Worm (Caenorhabditis elegans): ENCODE data around the gene gsp-2.

gsp-2 gene

ce11 chrIII:7381546-7382171 lies 45.3 kb downstream of the gsp-2 start, which contains the start of the genes hmg-4 and T20B12.3:
hmg-4 (minus strand) TSS chrIII:7381596.
T20B12.3 (plus strand) TSS chrIII:7382115.
- TF ChIP-seq tbp1 (GFP tag; optimal IDR thresholded peaks at IDR 0.05) (peak; percentile 75), B0019.2 (GFP tag; conservative IDR thresholded peaks at IDR 0.05) (0 out of 2 replicates have a peak, but pooled peaks have one; percentile 36), hmg-1.2 (GFP tag; IDR thresholded peaks at IDR 0.05) (peak; percentile 52; the same call in 1 of the 2 replicates), nhr-27 (tag; optimal IDR thresholded peaks at IDR 0.05) (no peak), xnd-1 (tag; optimal IDR thresholded peaks at IDR 0.05) (peak; percentile 50), tlf-1 (GFP tag; optimal IDR thresholded peaks at IDR 0.05) (peak; percentile 7), unc-130 (GFP tag; optimal IDR thresholded peaks at IDR 0.05) (peak; percentile 14), dox-1 (GFP tag; IDR thresholded peaks at IDR 0.05) (peak; percentile 55), D2030.7 (GFP tag; IDR thresholded peaks at IDR 0.05) (peak; percentile 69), snpc-3.4 (tag; optimal IDR thresholded peaks at IDR 0.05) (peak; percentile 15), ztf-18 (tag; optimal IDR thresholded peaks at IDR 0.05) (peak; percentile 44), madf-6 (GFP tag; IDR thresholded peaks at IDR 0.05) (peak; percentile 87), ceh-40 (GFP tag; IDR thresholded peaks at IDR 0.05) (no peak), K12H6.12 (tag; optimal IDR thresholded peaks at IDR 0.05) (peak; percentile 4), efl-1 (GFP tag; optimal IDR thresholded peaks at IDR 0.05) (peak; percentile 93), rec-8 (tag; optimal IDR thresholded peaks at IDR 0.05) (no peak), Y67H2A.10 (GFP tag; conservative IDR thresholded peaks at IDR 0.05) (no peak), dpl-1 (GFP tag; optimal IDR thresholded peaks at IDR 0.05) (peak; percentile 70), F33H1.4 (GFP tag; IDR thresholded peaks at IDR 0.05) (peak; percentile 77), nfyb-1 (GFP tag; IDR thresholded peaks at IDR 0.05) (0 out of 2 replicates have a peak, but pooled peaks have one; percentile 27), Y95B8A.8 (GFP tag; IDR thresholded peaks at IDR 0.05) (0 out of 2 replicates have a peak, but pooled peaks have one; percentile 54), lin-54 (GFP tag; optimal IDR thresholded peaks at IDR 0.05) (peak; percentile 22), let-607 (tag; optimal IDR thresholded peaks at IDR 0.05) (no peak), F23B12.7 (tag; optimal IDR thresholded peaks at IDR 0.05; ENCODE audit: insufficient read depth) (peak; percentile 54), Y56A3A.18 (GFP tag; IDR thresholded peaks at IDR 0.05) (no peak), F55B11.4 (tag; optimal IDR thresholded peaks at IDR 0.05; ENCODE audit: borderline replicate concordance, insufficient read depth) (no peak), madf-8 (GFP tag; conservative IDR thresholded peaks at IDR 0.05) (peak; percentile 44; the same call in 1 of the 2 replicates), lsl-1 (GFP tag; optimal IDR thresholded peaks at IDR 0.05) (peak; percentile 89), hsf-1 (GFP tag; IDR thresholded peaks at IDR 0.05) (peak; percentile 84; the same call in 1 of the 2 replicates), ceh-91 (GFP tag; IDR thresholded peaks at IDR 0.05) (peak; percentile 71), rcor-1 (GFP tag; IDR thresholded peaks at IDR 0.05) (peak; percentile 8; the same call in 1 of the 2 replicates), T07F8.4 (tag; optimal IDR thresholded peaks at IDR 0.05) (no peak), snpc-1.1 (tag; optimal IDR thresholded peaks at IDR 0.05; ENCODE audit: insufficient read depth) (peak; percentile 4)

ce11 chrIII:7383733-7384132 lies 47.3 kb downstream of the gsp-2 start, which contains the start of gene tbp-1:
tbp-1 (plus strand) TSS chrIII:7384033.
- no peak for TF ChIP-seq B0261.1 (tag; optimal IDR thresholded peaks at IDR 0.05)
- peak; percentile 58 for TF ChIP-seq tbp1 (GFP tag; optimal IDR thresholded peaks at IDR 0.05)

- TF ChIP-seq ceh-100 (GFP tag; IDR thresholded peaks at IDR 0.05) (no peak), snpc-4 (GFP tag; optimal IDR thresholded peaks at IDR 0.05) (no peak), snpc-4 (tag; optimal IDR thresholded peaks at IDR 0.05) (no peak), nhr-90 (tag; optimal IDR thresholded peaks at IDR 0.05) (no peak), lin-54 (GFP tag; optimal IDR thresholded peaks at IDR 0.05) (no peak), ztf-6 (GFP tag; IDR thresholded peaks at IDR 0.05) (no peak), rec-8 (tag; optimal IDR thresholded peaks at IDR 0.05) (no peak), egrh-3 (GFP tag; IDR thresholded peaks at IDR 0.05) (no peak), ceh-27 (GFP tag; optimal IDR thresholded peaks at IDR 0.05) (no peak), D2030.7 (GFP tag; IDR thresholded peaks at IDR 0.05) (no peak), F39B2.1 (GFP tag; IDR thresholded peaks at IDR 0.05) (no peak), lin-40 (tag; optimal IDR thresholded peaks at IDR 0.05) (no peak), snpc-1.3 (tag; optimal IDR thresholded peaks at IDR 0.05; ENCODE audit: insufficient read depth) (no peak), B0019.2 (GFP tag; conservative IDR thresholded peaks at IDR 0.05) (no peak)
These were observed 49.5 kb downstream of the gsp-2 start, which contains the start of gene trd-1 for ce11 chrIII:7385929-7386328. trd-1 (plus strand) TSS chrIII:7386229.
